Worm (Caenorhabditis elegans): ENCODE data around the gene T28A11.18.

The T28A11.18 gene

DNA sequence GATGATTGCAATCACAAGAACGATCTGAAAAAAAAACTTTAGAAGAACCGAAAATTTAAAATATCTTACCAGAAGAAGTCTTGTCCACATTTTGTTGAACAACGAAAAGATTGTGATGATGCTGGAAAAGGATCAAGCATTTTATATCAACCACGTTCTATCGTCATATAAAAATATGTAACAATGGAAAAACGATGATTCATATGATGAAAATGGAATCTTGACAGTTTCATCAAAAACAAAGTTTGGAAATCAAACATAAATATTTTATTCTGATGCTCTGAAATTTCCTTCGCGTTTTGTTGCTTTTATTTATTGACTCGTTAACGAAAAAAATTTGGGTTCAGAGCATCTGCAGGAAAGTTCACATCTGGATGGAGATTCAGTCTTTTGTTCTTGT is 31.2 kb downstream of the T28A11.18 start, which contains the start of the genes K08D9.9 and str-16:
Gene K08D9.9, minus strand, starts transcription at position 101 of the 400 bp plus-strand sequence.
Gene str-16, plus strand, starts transcription at position 266 of the 400 bp plus-strand sequence.
- TF ChIP-seq unc-62 (GFP tag; optimal IDR thresholded peaks at IDR 0.05): no peak

- TF ChIP-seq unc-62 (GFP tag; optimal IDR thresholded peaks at IDR 0.05): no peak
Observed at ce11 chrV:3234887-3235286, 33.0 kb downstream of the T28A11.18 start, which contains the start of gene K08D9.6. TSS of gene K08D9.6 (minus strand) at chrV:3234987.

DNA sequence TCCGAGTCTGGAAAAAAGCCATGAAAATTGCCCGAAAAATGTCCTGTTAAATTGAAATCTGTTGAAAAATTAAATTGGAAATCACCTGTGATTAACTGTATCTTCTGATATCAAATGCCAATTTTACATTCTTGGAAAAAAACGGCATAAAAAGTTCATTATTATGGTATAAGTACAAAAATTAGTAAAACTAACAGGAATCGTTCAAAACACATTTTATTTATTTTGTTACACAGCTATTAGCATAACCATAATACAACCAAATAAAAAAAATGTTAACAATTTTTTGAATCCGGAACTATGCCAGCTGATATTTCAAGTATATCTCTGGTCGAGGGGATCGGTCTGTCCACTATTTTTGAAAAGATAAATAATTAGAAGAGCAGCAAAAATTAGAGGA is 37.3 kb downstream of the T28A11.18 start, which contains the start of gene K08D9.10:
Gene K08D9.10, plus strand, starts transcription at position 301 of the 400 bp plus-strand sequence.
- TF ChIP-seq unc-62 (GFP tag; optimal IDR thresholded peaks at IDR 0.05): no peak

DNA sequence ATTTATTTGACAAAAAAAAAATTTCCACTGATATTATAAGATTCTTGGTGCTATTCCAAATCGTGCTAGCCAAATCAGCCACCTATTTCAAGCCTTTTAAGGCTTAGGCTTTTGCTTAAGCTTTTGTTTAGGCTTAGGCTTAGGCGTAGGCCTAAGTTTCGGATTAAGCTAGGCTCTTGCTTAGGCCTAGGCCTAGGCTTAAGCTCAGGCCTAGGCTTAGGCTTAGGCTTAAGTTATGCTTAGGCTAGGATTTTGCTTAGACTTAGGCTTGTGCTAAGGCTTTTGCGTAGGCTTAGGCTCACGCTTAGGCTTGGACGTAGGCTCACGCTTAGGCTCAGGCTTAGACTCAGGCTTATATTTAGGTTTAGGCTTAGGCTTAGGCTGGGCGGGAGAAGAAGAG is 37.7 kb downstream of the T28A11.18 start:
- no peak for TF ChIP-seq unc-62 (GFP tag; optimal IDR thresholded peaks at IDR 0.05)

ce11 chrV:3227373-3227772 is 40.5 kb downstream of the T28A11.18 start, which contains the start of gene K08D9.2:
TSS of gene K08D9.2 (plus strand) at chrV:3227673.
- TF ChIP-seq unc-62 (GFP tag; optimal IDR thresholded peaks at IDR 0.05): no peak

DNA sequence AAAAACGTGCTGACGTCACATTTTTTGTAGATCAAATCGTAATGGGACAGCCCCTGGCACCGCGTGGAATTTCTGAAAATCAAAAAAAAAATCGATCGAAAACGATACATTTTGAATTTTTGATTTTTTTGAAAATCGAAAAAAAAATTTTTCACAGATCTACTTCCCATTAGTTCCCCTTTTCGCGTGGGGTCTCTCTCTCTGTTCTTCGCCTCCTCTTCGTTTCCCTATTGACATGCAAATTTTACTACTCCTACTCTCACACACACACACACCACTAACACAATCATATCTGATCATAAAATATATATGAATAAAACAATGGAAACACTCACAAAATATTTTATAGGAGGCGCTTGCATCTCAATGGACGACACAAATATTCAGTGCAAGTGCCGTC is 49.2 kb downstream of the T28A11.18 start:
- no peak for TF ChIP-seq unc-62 (GFP tag; optimal IDR thresholded peaks at IDR 0.05)
